Worm (Caenorhabditis elegans) whole organism, midembryonic: ENCODE results near the gene str-45.

ENCODE experiments used
- T22C8.4 ChIP-seq: fragments of 200-800 bp; sonication (Bioruptor generic); IDR thresholded peaks from 2 replicates; pipeline ENCODE4 v1.3.6; 2022; ENCODE audit warnings: missing genetic modification characterization, missing compliant biosample characterization
- klf-2 ChIP-seq: fragments of 200-800 bp; sonication (Bioruptor generic); conservative IDR thresholded peaks from 2 replicates; pipeline ENCODE4 v1.3.6; 2022; ENCODE audit warnings: missing genetic modification reagents, missing genetic modification characterization, missing compliant biosample characterization
- med-1 ChIP-seq: sonication (generic microtip); optimal IDR thresholded peaks from 2 replicates; lab custom pipeline; 2017; ENCODE audit warnings: missing genetic modification characterization, mild to moderate bottlenecking, missing compliant biosample characterization, antibody characterized with exemption, missing genetic modification reagents; ENCODE audit not compliant: insufficient read depth
- ref-1 ChIP-seq: fragments of 200-800 bp; sonication (Bioruptor generic); conservative IDR thresholded peaks from 2 replicates; pipeline ENCODE4 v1.3.6; 2022; ENCODE audit warnings: missing genetic modification reagents, missing genetic modification characterization, missing compliant biosample characterization
- tab-1 ChIP-seq: fragments of 200-800 bp; sonication (Bioruptor generic); IDR thresholded peaks from 2 replicates; pipeline ENCODE4 v1.3.6; 2022; ENCODE audit warnings: missing genetic modification characterization, missing compliant biosample characterization
- ztf-23 ChIP-seq: fragments of 200-800 bp; sonication (Bioruptor generic); IDR thresholded peaks from 2 replicates; pipeline ENCODE4 v1.3.6; 2022; ENCODE audit warnings: missing genetic modification reagents, missing genetic modification characterization, missing compliant biosample characterization
- ztf-29 ChIP-seq: fragments of 200-800 bp; sonication (Bioruptor generic); IDR thresholded peaks from 2 replicates; pipeline ENCODE4 v1.3.6; 2022; ENCODE audit warnings: missing genetic modification reagents, missing genetic modification characterization, missing compliant biosample characterization

DNA sequence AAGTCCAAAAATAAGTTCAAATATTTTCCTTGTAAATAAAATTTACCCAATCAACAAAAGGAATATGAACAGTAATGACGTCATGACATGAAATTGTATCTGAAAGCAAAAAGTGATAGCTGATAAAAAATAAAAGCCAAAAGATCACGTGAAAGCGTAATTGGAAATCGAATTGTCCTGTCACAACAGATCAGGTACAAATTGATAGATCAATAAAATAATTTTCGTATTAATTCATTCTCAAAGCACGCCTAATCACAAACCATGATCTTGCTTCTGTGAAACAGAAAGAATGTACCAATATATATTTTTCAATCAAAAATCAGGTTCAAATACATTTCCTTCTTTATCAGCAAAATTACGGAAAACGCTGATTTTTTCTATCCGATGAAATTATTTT is 39.3 kb upstream of the str-45 start, which contains the start of gene flor-1:
- no peak for TF ChIP-seq ref-1 (GFP tag; lab: Robert Waterston, UW)
- TF ChIP-seq klf-2 (GFP tag; lab: Robert Waterston, UW) = no peak
- TF ChIP-seq med-1 = no peak
- TF ChIP-seq ztf-29 (GFP tag; lab: Robert Waterston, UW) = no peak
- TF ChIP-seq ztf-23 (GFP tag; lab: Robert Waterston, UW) = no peak
- no peak for TF ChIP-seq T22C8.4 (GFP tag; lab: Robert Waterston, UW)
- no peak for TF ChIP-seq tab-1
